Worm (Caenorhabditis elegans): Measurements from ENCODE around the gene F57A10.2.

The F57A10.2 gene

DNA sequence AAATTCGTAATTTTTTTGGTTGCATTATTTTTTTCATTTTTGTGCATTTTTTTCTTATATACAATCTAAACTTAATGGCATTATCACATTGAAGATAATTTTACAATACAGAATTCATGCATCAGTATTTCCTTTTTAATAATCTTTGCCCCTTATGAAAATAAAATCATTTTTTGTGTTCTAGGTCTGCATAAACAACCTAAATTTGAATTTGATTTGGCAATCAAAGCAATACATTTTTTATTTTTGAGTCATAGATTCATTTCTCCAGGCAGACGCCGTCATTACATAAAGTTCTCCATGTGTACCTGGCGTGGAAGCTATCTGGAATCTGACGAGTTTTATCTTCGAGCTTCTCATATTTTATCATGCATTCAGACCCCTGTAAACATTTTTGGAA is 44.5 kb upstream of the F57A10.2 start, which contains the start of gene srh-140:
Gene srh-140 (plus strand): TSS at position 301 of the 400 bp plus-strand sequence.
- TF ChIP-seq nhr-232 (tag; optimal IDR thresholded peaks at IDR 0.05): no peak
- no peak for TF ChIP-seq dmd-4 (tag; optimal IDR thresholded peaks at IDR 0.05; ENCODE audit: borderline replicate concordance)
- no peak for TF ChIP-seq che-1 (tag; optimal IDR thresholded peaks at IDR 0.05)

DNA sequence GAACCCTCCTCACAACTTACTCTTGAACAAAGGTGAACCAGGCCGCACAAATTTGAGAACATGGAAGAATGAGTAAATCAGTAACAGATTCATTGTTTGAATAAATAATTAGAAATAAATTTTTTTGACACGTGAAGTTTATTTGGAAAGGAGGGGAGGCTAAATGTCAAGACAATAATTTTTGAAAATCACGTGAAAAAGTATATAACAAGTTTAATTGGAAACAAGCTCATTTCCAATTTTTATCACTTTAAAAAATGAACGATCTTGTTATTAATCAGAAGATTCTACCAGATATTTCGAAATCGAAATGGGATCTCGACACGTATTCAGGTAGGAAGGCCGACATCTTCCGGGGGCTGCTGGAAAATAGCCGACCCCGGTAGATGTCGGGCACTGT is 39.8 kb upstream of the F57A10.2 start, which contains the start of the genes irld-57 and sfxn-1.3:
Gene irld-57 (minus strand): TSS at position 101 of the 400 bp plus-strand sequence.
Gene sfxn-1.3 (plus strand): TSS at position 232 of the 400 bp plus-strand sequence.
- TF ChIP-seq pros-1 (tag; optimal IDR thresholded peaks at IDR 0.05) (no peak), C08G9.2 (tag; optimal IDR thresholded peaks at IDR 0.05) (no peak), ceh-22 (tag; optimal IDR thresholded peaks at IDR 0.05) (no peak), unc-86 (tag; optimal IDR thresholded peaks at IDR 0.05) (no peak), nfya-1 (tag; optimal IDR thresholded peaks at IDR 0.05) (no peak), ceh-45 (GFP tag; IDR thresholded peaks at IDR 0.05) (no peak), hlh-8 (tag; optimal IDR thresholded peaks at IDR 0.05) (no peak), ceh-9 (tag; optimal IDR thresholded peaks at IDR 0.05) (no peak), sox-2 (GFP tag; IDR thresholded peaks at IDR 0.05) (no peak), ama-1 (optimal IDR thresholded peaks at IDR 0.05) (no peak), K09A11.1 (tag; optimal IDR thresholded peaks at IDR 0.05; ENCODE audit: insufficient read depth) (no peak), fax-1 (tag; optimal IDR thresholded peaks at IDR 0.05) (no peak), ceh-31 (tag; optimal IDR thresholded peaks at IDR 0.05) (no peak), nhr-232 (tag; optimal IDR thresholded peaks at IDR 0.05) (no peak), dmd-4 (tag; optimal IDR thresholded peaks at IDR 0.05; ENCODE audit: borderline replicate concordance) (no peak), odd-2 (tag; optimal IDR thresholded peaks at IDR 0.05) (no peak), elt-4 (tag; optimal IDR thresholded peaks at IDR 0.05) (no peak)

DNA sequence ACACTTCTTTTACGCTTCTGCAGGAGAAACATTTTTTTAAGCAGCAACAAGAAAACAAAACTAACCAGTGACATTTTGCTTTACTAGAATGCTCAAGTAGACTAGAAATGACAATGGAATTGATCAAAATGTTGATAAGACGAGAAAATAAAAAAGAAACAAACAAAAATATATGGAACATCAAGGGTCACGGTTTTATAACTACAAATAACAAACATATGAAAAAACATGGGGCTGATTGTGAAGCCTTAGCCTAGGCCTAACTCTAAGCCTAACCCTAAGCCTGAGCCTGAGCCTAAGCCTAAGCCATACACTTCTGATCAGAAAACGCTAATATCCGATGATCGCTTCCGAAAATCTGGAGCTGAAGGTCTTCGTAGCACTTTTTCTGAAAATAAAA is 35.9 kb upstream of the F57A10.2 start, which contains the start of gene Y6E2A.10:
Gene Y6E2A.10 (minus strand): TSS at position 101 of the 400 bp plus-strand sequence.
- TF ChIP-seq pag-3 (tag; optimal IDR thresholded peaks at IDR 0.05; ENCODE audit: borderline replicate concordance) (no peak), ceh-34 (tag; optimal IDR thresholded peaks at IDR 0.05) (no peak), ceh-6 (GFP tag; optimal IDR thresholded peaks at IDR 0.05) (no peak), sox-4 (tag; optimal IDR thresholded peaks at IDR 0.05) (no peak), K02D7.2 (tag; optimal IDR thresholded peaks at IDR 0.05) (no peak), hlh-15 (tag; optimal IDR thresholded peaks at IDR 0.05) (no peak), fkh-10 (GFP tag; optimal IDR thresholded peaks at IDR 0.05) (no peak), syd-9 (tag; optimal IDR thresholded peaks at IDR 0.05) (no peak), ama-1 (optimal IDR thresholded peaks at IDR 0.05) (no peak), ets-4 (tag; optimal IDR thresholded peaks at IDR 0.05) (no peak), ceh-22 (tag; optimal IDR thresholded peaks at IDR 0.05) (no peak), unc-3 (GFP tag; conservative IDR thresholded peaks at IDR 0.05) (no peak), unc-3 (tag; optimal IDR thresholded peaks at IDR 0.05) (no peak), sdc-2 (tag; optimal IDR thresholded peaks at IDR 0.05) (no peak), npax-4 (tag; optimal IDR thresholded peaks at IDR 0.05) (no peak), odd-2 (tag; optimal IDR thresholded peaks at IDR 0.05) (no peak), sox-2 (GFP tag; IDR thresholded peaks at IDR 0.05) (no peak), fkh-6 (tag; optimal IDR thresholded peaks at IDR 0.05) (no peak), T23F11.4 (GFP tag; optimal IDR thresholded peaks at IDR 0.05) (no peak)

- TF ChIP-seq unc-42 (tag; optimal IDR thresholded peaks at IDR 0.05) (no peak), ahr-1 (tag; optimal IDR thresholded peaks at IDR 0.05) (no peak), ttx-3 (tag; optimal IDR thresholded peaks at IDR 0.05) (no peak), pros-1 (tag; optimal IDR thresholded peaks at IDR 0.05) (no peak), eyg-1 (tag; optimal IDR thresholded peaks at IDR 0.05) (no peak), ceh-6 (GFP tag; optimal IDR thresholded peaks at IDR 0.05) (no peak), ceh-34 (tag; optimal IDR thresholded peaks at IDR 0.05) (no peak), sdc-2 (tag; optimal IDR thresholded peaks at IDR 0.05) (no peak)
These were observed 34.2 kb upstream of the F57A10.2 start, which contains the start of gene str-38 for ce11 chrV:15732209-15732608. Gene str-38 (minus strand): TSS chrV:15732309.
